Fruit fly (Drosophila melanogaster) whole organism, embryonic: ENCODE results near the gene HP1c.
A peak's percentile ranks its signal among the peaks of the same experiment; 100 is the strongest.

Experiments
- BtbVII ChIP-seq: fragments of 200-800 bp; sonication (Bioruptor generic); optimal IDR thresholded peaks from 3 replicates; lab custom pipeline; 2017; ENCODE audit warnings: missing biosample characterization, mild to moderate bottlenecking, missing genetic modification characterization
- CG10209 ChIP-seq: fragments of 200-800 bp; sonication (Bioruptor generic); optimal IDR thresholded peaks from 3 replicates; lab custom pipeline; 2017; ENCODE audit warnings: missing biosample characterization, mild to moderate bottlenecking, missing genetic modification characterization, missing genetic modification reagents
- CG10321 ChIP-seq: fragments of 200-800 bp; sonication (Bioruptor generic); IDR thresholded peaks from 2 replicates; pipeline ENCODE4 v1.3.6; 2022; ENCODE audit warnings: missing biosample characterization, missing genetic modification characterization
- CG10543 ChIP-seq: fragments of 200-800 bp; sonication (Bioruptor generic); optimal IDR thresholded peaks from 3 replicates; lab custom pipeline; 2017; ENCODE audit warnings: missing biosample characterization, mild to moderate bottlenecking, missing genetic modification characterization, moderate library complexity
- CG10979 ChIP-seq: fragments of 200-800 bp; sonication (Bioruptor generic); optimal IDR thresholded peaks from 2 replicates; lab custom pipeline; 2018; ENCODE audit warnings: missing biosample characterization, mild to moderate bottlenecking, missing genetic modification characterization, moderate library complexity
- CG11247 ChIP-seq: fragments of 200-800 bp; sonication (Bioruptor generic); IDR thresholded peaks from 2 replicates; pipeline ENCODE4 v1.3.6; 2022; ENCODE audit warnings: missing biosample characterization, missing genetic modification characterization
- CG12155 ChIP-seq: fragments of 200-800 bp; sonication (Bioruptor generic); optimal IDR thresholded peaks from 3 replicates; lab custom pipeline; 2016; ENCODE audit warnings: missing biosample characterization, missing genetic modification characterization
- CG12391 ChIP-seq: fragments of 200-800 bp; sonication (Bioruptor generic); optimal IDR thresholded peaks from 3 replicates; lab custom pipeline; 2018; ENCODE audit warnings: missing biosample characterization, mild to moderate bottlenecking, missing genetic modification characterization, moderate library complexity
- CG12744 ChIP-seq: fragments of 200-800 bp; sonication (Bioruptor generic); optimal IDR thresholded peaks from 2 replicates; lab custom pipeline; 2016; ENCODE audit warnings: missing biosample characterization, missing genetic modification characterization
- CG12769 ChIP-seq: fragments of 200-800 bp; sonication (Bioruptor generic); optimal IDR thresholded peaks from 2 replicates; lab custom pipeline; 2019; ENCODE audit warnings: missing biosample characterization, mild to moderate bottlenecking, missing genetic modification characterization, moderate library complexity
- CG13624 ChIP-seq: fragments of 200-800 bp; sonication (Bioruptor generic); optimal IDR thresholded peaks from 2 replicates; lab custom pipeline; 2016; ENCODE audit warnings: missing biosample characterization, missing genetic modification characterization
- CG13775 ChIP-seq: fragments of 200-800 bp; sonication (Bioruptor generic); optimal IDR thresholded peaks from 3 replicates; lab custom pipeline; 2017; ENCODE audit warnings: missing biosample characterization, mild to moderate bottlenecking, missing genetic modification characterization
- CG1602 ChIP-seq: fragments of 200-800 bp; sonication (Bioruptor generic); optimal IDR thresholded peaks from 3 replicates; lab custom pipeline; 2016; ENCODE audit warnings: missing biosample characterization, missing genetic modification characterization
- CG18011 ChIP-seq: fragments of 200-800 bp; sonication (Bioruptor generic); optimal IDR thresholded peaks from 2 replicates; lab custom pipeline; 2017; ENCODE audit warnings: missing biosample characterization, missing genetic modification characterization, mild to moderate bottlenecking, moderate library complexity, missing genotype
- CG18764 ChIP-seq: fragments of 200-800 bp; sonication (Bioruptor generic); optimal IDR thresholded peaks from 3 replicates; lab custom pipeline; 2016; ENCODE audit warnings: missing biosample characterization, missing genetic modification characterization
- CG2199 ChIP-seq: fragments of 200-800 bp; sonication (Bioruptor generic); IDR thresholded peaks from 3 replicates; pipeline ENCODE4 v1.3.6; 2022; ENCODE audit warnings: missing biosample characterization, missing genetic modification characterization
- CG4360 ChIP-seq: fragments of 200-800 bp; sonication (Bioruptor generic); IDR thresholded peaks from 2 replicates; pipeline ENCODE4 v1.3.6; 2022; ENCODE audit warnings: missing biosample characterization, missing genetic modification characterization
- CG4730 ChIP-seq: fragments of 200-800 bp; sonication (Bioruptor generic); IDR thresholded peaks from 2 replicates; pipeline ENCODE4 v1.3.6; 2022; ENCODE audit warnings: missing biosample characterization, missing genetic modification characterization
- CG4854 ChIP-seq: fragments of 200-800 bp; sonication (Bioruptor generic); optimal IDR thresholded peaks from 2 replicates; lab custom pipeline; 2016; ENCODE audit warnings: missing biosample characterization, missing genetic modification characterization, inconsistent platforms
- CG6854 ChIP-seq: fragments of 200-800 bp; sonication (Bioruptor generic); optimal IDR thresholded peaks from 3 replicates; lab custom pipeline; 2017; ENCODE audit warnings: missing biosample characterization, mild to moderate bottlenecking, missing genetic modification characterization
- CG7271 ChIP-seq: fragments of 200-800 bp; sonication (Bioruptor generic); optimal IDR thresholded peaks from 2 replicates; lab custom pipeline; 2018; ENCODE audit warnings: missing biosample characterization, mild to moderate bottlenecking, missing genetic modification characterization, moderate library complexity
- CG7928 ChIP-seq: fragments of 200-800 bp; sonication (Bioruptor generic); optimal IDR thresholded peaks from 2 replicates; lab custom pipeline; 2017; ENCODE audit warnings: missing biosample characterization, mild to moderate bottlenecking, missing genetic modification characterization
- CG8089 ChIP-seq: fragments of 200-800 bp; sonication (Bioruptor generic); optimal IDR thresholded peaks from 3 replicates; lab custom pipeline; 2016; ENCODE audit warnings: missing biosample characterization, missing genetic modification characterization
- CTCF ChIP-seq: fragments of 200-800 bp; sonication (Bioruptor generic); optimal IDR thresholded peaks from 2 replicates; lab custom pipeline; 2017; ENCODE audit warnings: missing biosample characterization, mild to moderate bottlenecking, missing genetic modification characterization, moderate library complexity
- CkIIα-i1 ChIP-seq: fragments of 200-800 bp; sonication (Bioruptor generic); IDR thresholded peaks from 2 replicates; pipeline ENCODE4 v1.3.6; 2022; ENCODE audit warnings: missing biosample characterization, missing genetic modification characterization
- Gsc ChIP-seq: fragments of 200-800 bp; sonication (Bioruptor generic); IDR thresholded peaks from 2 replicates; pipeline ENCODE4 v1.3.6; 2022; ENCODE audit warnings: missing biosample characterization, missing genetic modification characterization
- HLHmδ ChIP-seq: fragments of 200-800 bp; sonication (Bioruptor generic); optimal IDR thresholded peaks from 2 replicates; lab custom pipeline; 2018; ENCODE audit warnings: missing biosample characterization, mild to moderate bottlenecking, missing genetic modification characterization, moderate library complexity
- Hr3 ChIP-seq: fragments of 200-800 bp; sonication (Bioruptor generic); optimal IDR thresholded peaks from 3 replicates; lab custom pipeline; 2016; ENCODE audit warnings: missing biosample characterization, missing genetic modification characterization
- Lhr ChIP-seq: fragments of 200-800 bp; sonication (Bioruptor generic); optimal IDR thresholded peaks from 3 replicates; lab custom pipeline; 2017; ENCODE audit warnings: mild to moderate bottlenecking, missing biosample characterization, missing genetic modification reagents, missing genetic modification characterization
- Oaz ChIP-seq: fragments of 200-800 bp; sonication (Bioruptor generic); IDR thresholded peaks from 2 replicates; pipeline ENCODE4 v1.3.6; 2022; ENCODE audit warnings: missing biosample characterization, missing genetic modification characterization
- Oli ChIP-seq: fragments of 200-800 bp; sonication (Bioruptor generic); optimal IDR thresholded peaks from 2 replicates; lab custom pipeline; 2018; ENCODE audit warnings: missing biosample characterization, mild to moderate bottlenecking, missing genetic modification characterization, moderate library complexity
- Optix ChIP-seq: fragments of 200-800 bp; sonication (Bioruptor generic); IDR thresholded peaks from 3 replicates; pipeline ENCODE4 v1.3.6; 2022; ENCODE audit warnings: missing biosample characterization, missing genetic modification characterization
- Sry-δ ChIP-seq: fragments of 200-800 bp; sonication (Bioruptor generic); optimal IDR thresholded peaks from 2 replicates; lab custom pipeline; 2016; ENCODE audit warnings: missing biosample characterization, missing genetic modification characterization
- YL-1 ChIP-seq: fragments of 200-800 bp; sonication (Bioruptor generic); optimal IDR thresholded peaks from 3 replicates; lab custom pipeline; 2017; ENCODE audit warnings: missing biosample characterization, mild to moderate bottlenecking, missing genetic modification characterization
- ash1 ChIP-seq: fragments of 200-800 bp; sonication (Bioruptor generic); optimal IDR thresholded peaks from 2 replicates; lab custom pipeline; 2018; ENCODE audit warnings: missing biosample characterization, mild to moderate bottlenecking, missing genetic modification characterization
- cad ChIP-seq: fragments of >200 bp; optimal IDR thresholded peaks from 2 replicates; lab custom pipeline; 2017; ENCODE audit warnings: missing biosample characterization, missing genetic modification characterization
- danr ChIP-seq: fragments of 200-800 bp; sonication (Bioruptor generic); IDR thresholded peaks from 2 replicates; pipeline ENCODE4 v1.3.6; 2022; ENCODE audit warnings: missing biosample characterization, missing genetic modification characterization
- exex ChIP-seq: fragments of 200-800 bp; sonication (Bioruptor generic); optimal IDR thresholded peaks from 4 replicates; lab custom pipeline; 2018; ENCODE audit warnings: missing biosample characterization, mild to moderate bottlenecking, missing genetic modification characterization, moderate library complexity
- insv ChIP-seq, 2 experiments: fragments of 200-800 bp; sonication (Bioruptor generic); optimal IDR thresholded peaks; 3 replicates each; lab custom pipeline; 2016 to 2018; ENCODE audit warnings: missing biosample characterization in 2 of 2, missing genetic modification characterization in 2 of 2
- knrl ChIP-seq: fragments of 200-800 bp; sonication (Bioruptor generic); IDR thresholded peaks from 3 replicates; pipeline ENCODE4 v1.3.6; 2022; ENCODE audit warnings: missing biosample characterization, missing genetic modification characterization; ENCODE audit not compliant: partially characterized antibody
- lmd ChIP-seq: fragments of 200-800 bp; sonication (Bioruptor generic); IDR thresholded peaks from 2 replicates; pipeline ENCODE4 v1.3.6; 2022; ENCODE audit warnings: missing biosample characterization, missing genetic modification characterization
- scrt ChIP-seq: fragments of 200-800 bp; sonication (Bioruptor generic); optimal IDR thresholded peaks from 2 replicates; lab custom pipeline; 2018; ENCODE audit warnings: missing biosample characterization, mild to moderate bottlenecking, missing genetic modification characterization, moderate library complexity
- sens ChIP-seq: fragments of 200-800 bp; sonication (Bioruptor generic); peaks from one replicate; lab custom pipeline; 2016; ENCODE audit warnings: missing biosample characterization, missing genetic modification characterization
- ssp ChIP-seq: fragments of 200-800 bp; sonication (Bioruptor generic); IDR thresholded peaks from 2 replicates; pipeline ENCODE4 v1.3.6; 2022; ENCODE audit warnings: missing biosample characterization, missing genetic modification characterization
- tio ChIP-seq: fragments of 200-800 bp; sonication (Bioruptor generic); optimal IDR thresholded peaks from 2 replicates; lab custom pipeline; 2017; ENCODE audit warnings: missing biosample characterization, missing genetic modification characterization, inconsistent platforms
- trem ChIP-seq: fragments of 200-800 bp; optimal IDR thresholded peaks from 3 replicates; lab custom pipeline; 2019; ENCODE audit warnings: missing biosample characterization, mild to moderate bottlenecking, missing genetic modification characterization, moderate library complexity
- tup ChIP-seq: fragments of 200-800 bp; sonication (Bioruptor generic); optimal IDR thresholded peaks from 2 replicates; lab custom pipeline; 2016; ENCODE audit warnings: missing biosample characterization, mild to moderate bottlenecking, missing genetic modification characterization, moderate library complexity
- wdn ChIP-seq: fragments of 200-800 bp; sonication (Bioruptor generic); IDR thresholded peaks from 2 replicates; pipeline ENCODE4 v1.3.6; 2022; ENCODE audit warnings: missing biosample characterization, missing genetic modification characterization
- z ChIP-seq: fragments of 200-800 bp; sonication (Bioruptor generic); IDR thresholded peaks from 3 replicates; pipeline ENCODE4 v1.3.6; 2022; ENCODE audit warnings: missing biosample characterization, missing genetic modification characterization
- zf30C ChIP-seq: fragments of 200-800 bp; sonication (Bioruptor generic); optimal IDR thresholded peaks from 3 replicates; lab custom pipeline; 2018; ENCODE audit warnings: missing biosample characterization, mild to moderate bottlenecking, missing genetic modification characterization

The HP1c gene

DNA sequence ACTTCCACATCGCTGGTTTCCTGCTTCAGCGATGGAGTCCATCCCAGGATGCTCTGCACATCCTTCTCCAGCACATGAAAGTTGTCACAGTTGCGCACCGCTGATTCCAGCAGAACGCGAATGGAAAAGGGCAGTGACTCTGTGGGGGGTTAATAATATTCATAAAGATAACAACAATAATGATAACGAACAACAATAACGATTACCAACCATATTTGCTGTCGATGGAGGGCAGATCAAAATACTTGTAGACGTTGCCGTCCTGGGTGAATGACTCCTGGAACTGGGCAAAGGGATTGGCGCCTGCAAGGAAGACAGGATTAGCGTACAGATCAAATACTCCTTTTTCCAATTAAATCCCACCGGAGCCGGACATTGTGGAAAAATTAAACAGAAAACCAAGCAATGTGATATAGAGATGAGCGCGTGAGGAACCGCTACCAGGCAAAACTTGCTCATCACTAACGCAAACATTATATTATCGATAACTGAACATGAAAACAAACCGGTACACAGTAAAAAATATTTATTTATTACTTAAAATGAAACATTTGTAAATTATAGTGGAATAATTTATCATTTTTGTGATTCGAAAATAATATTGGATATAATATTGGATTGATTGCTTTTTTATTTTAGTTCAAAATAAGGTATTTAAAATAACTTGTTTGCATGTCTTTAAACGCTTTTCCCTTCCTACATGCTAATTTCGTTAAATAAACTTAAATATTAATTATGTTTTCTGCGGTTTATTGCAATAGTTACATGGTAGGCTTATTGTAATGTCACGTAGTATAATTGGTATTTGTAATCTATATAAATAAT lies 21.1 kb upstream of the HP1c start, which contains the start of gene Irp-1A (continued):
- TF ChIP-seq Oli, result peak; percentile 58
- TF ChIP-seq Lhr, result peak; percentile 47
- TF ChIP-seq CG4854 (GFP tag; lab: Kevin White, UChicago), result no peak
- peak; percentile 37 for TF ChIP-seq scrt (GFP tag; lab: Kevin White, UChicago)
- peak in 1 of 2 experiments; percentile 6 for TF ChIP-seq insv (GFP tag; optimal IDR thresholded peaks at IDR 0.05; lab: Kevin White, UChicago)
- TF ChIP-seq ssp (GFP tag; lab: Robert Waterston, UW), result peak; percentile 42
- TF ChIP-seq trem (tag; lab: Kevin White, UChicago), result peak; percentile 80
- peak; percentile 64 for TF ChIP-seq CG18764 (GFP tag; lab: Kevin White, UChicago)
- TF ChIP-seq BtbVII (GFP tag; lab: Kevin White, UChicago), result peak; percentile 30
- peak; percentile 16 for TF ChIP-seq CG18011 (GFP tag; lab: Kevin White, UChicago)
- TF ChIP-seq CTCF, result no peak
- TF ChIP-seq CkIIα-i1 (GFP tag; lab: Robert Waterston, UW), result no peak
- TF ChIP-seq HLHmδ (GFP tag; lab: Kevin White, UChicago), result no peak
- TF ChIP-seq Oaz (GFP tag; lab: Robert Waterston, UW), result peak; percentile 57
- peak; percentile 80 for TF ChIP-seq CG10979 (tag; lab: Kevin White, UChicago)
- peak; percentile 72 for TF ChIP-seq lmd (GFP tag; lab: Robert Waterston, UW)
- TF ChIP-seq wdn (GFP tag; lab: Robert Waterston, UW), result peak; percentile 74
- TF ChIP-seq CG1602 (GFP tag; lab: Kevin White, UChicago), result peak; percentile 45
- TF ChIP-seq Gsc, result no peak
- TF ChIP-seq CG10321 (GFP tag; lab: Robert Waterston, UW), result peak; percentile 27; the same call in 1 of the 2 replicates
- TF ChIP-seq tio (GFP tag; lab: Kevin White, UChicago), result no peak
- no peak for TF ChIP-seq tup
- TF ChIP-seq CG13775 (GFP tag; lab: Kevin White, UChicago), result peak; percentile 69
- TF ChIP-seq CG7928 (GFP tag; lab: Kevin White, UChicago), result peak; percentile 12
- no peak for TF ChIP-seq cad
- peak; percentile 80 for TF ChIP-seq CG7271 (tag; lab: Kevin White, UChicago)
- peak; percentile 83 for TF ChIP-seq YL-1 (GFP tag; lab: Kevin White, UChicago)
- no peak for TF ChIP-seq CG12769 (tag; lab: Kevin White, UChicago)
- TF ChIP-seq CG4360 (GFP tag; lab: Robert Waterston, UW), result peak; percentile 5; the same call in 1 of the 2 replicates
- TF ChIP-seq Sry-δ (GFP tag; lab: Kevin White, UChicago), result peak; percentile 91
- peak; percentile 69 for TF ChIP-seq CG12155 (GFP tag; lab: Kevin White, UChicago)
- peak; percentile 67 for TF ChIP-seq exex (tag; lab: Kevin White, UChicago)
- peak; percentile 70 for TF ChIP-seq CG4730 (GFP tag; lab: Robert Waterston, UW)
- TF ChIP-seq z (GFP tag; lab: Robert Waterston, UW), result no peak
- no peak for TF ChIP-seq Optix (GFP tag; lab: Robert Waterston, UW)
- peak; percentile 14 for TF ChIP-seq CG6854 (GFP tag; lab: Kevin White, UChicago)
- peak; percentile 82 for TF ChIP-seq knrl (GFP tag; lab: Robert Waterston, UW)
- TF ChIP-seq CG12391 (tag; lab: Kevin White, UChicago), result peak; percentile 91
- peak; percentile 72 for TF ChIP-seq Hr3
- peak; percentile 90 for TF ChIP-seq sens (GFP tag; lab: Kevin White, UChicago)
- TF ChIP-seq CG12744 (GFP tag; lab: Kevin White, UChicago), result no peak
- no peak for TF ChIP-seq CG2199
- TF ChIP-seq CG10543 (GFP tag; lab: Kevin White, UChicago), result peak; percentile 42
- peak; percentile 73 for TF ChIP-seq CG11247
- peak; percentile 96 for TF ChIP-seq zf30C (GFP tag; lab: Kevin White, UChicago)
- no peak for TF ChIP-seq CG8089 (GFP tag; lab: Kevin White, UChicago)
- TF ChIP-seq CG13624 (GFP tag; lab: Kevin White, UChicago), result peak; percentile 47
- no peak for TF ChIP-seq ash1 (GFP tag; lab: Kevin White, UChicago)
- no peak for TF ChIP-seq danr (GFP tag; lab: Robert Waterston, UW)
- peak; percentile 71 for TF ChIP-seq CG10209
